Fruit fly (Drosophila melanogaster): ENCODE data around the gene CG12605.

Gene CG12605

dm6 chr3L:3983466-3983946 is 18.9 kb upstream of the CG12605 start, which contains the start of gene scrt (continued):
- TF ChIP-seq CG3838 (GFP tag; optimal IDR thresholded peaks at IDR 0.05) (no peak), twi (tag; optimal IDR thresholded peaks at IDR 0.05) (no peak), CG4360 (GFP tag; IDR thresholded peaks at IDR 0.05) (no peak), org-1 (GFP tag; optimal IDR thresholded peaks at IDR 0.05) (peak; percentile 18), Pdp1 (GFP tag; optimal IDR thresholded peaks at IDR 0.05) (no peak), tgo (GFP tag; IDR thresholded peaks at IDR 0.05) (0 out of 3 replicates have a peak, but pooled peaks have one; percentile 27), ac (GFP tag; optimal IDR thresholded peaks at IDR 0.05) (no peak), bowl (GFP tag; IDR thresholded peaks at IDR 0.05) (no peak), CG8478 (optimal IDR thresholded peaks at IDR 0.05) (no peak), pfk (GFP tag; optimal IDR thresholded peaks at IDR 0.05) (peak; percentile 96), Hr51 (GFP tag; optimal IDR thresholded peaks at IDR 0.05) (peak in 1 of 2 experiments; percentile 75), sug (tag; optimal IDR thresholded peaks at IDR 0.05) (no peak), D19B (GFP tag; optimal IDR thresholded peaks at IDR 0.05) (no peak), jumu (GFP tag; optimal IDR thresholded peaks at IDR 0.05) (no peak), vnd (GFP tag; IDR thresholded peaks at IDR 0.05; ENCODE audit: partially characterized antibody) (peak; percentile 67; the same call in 2 of the 3 replicates), seq (GFP tag; IDR thresholded peaks at IDR 0.05) (peak; percentile 73), Dfd (GFP tag; optimal IDR thresholded peaks at IDR 0.05) (no peak), gcm (GFP tag; optimal IDR thresholded peaks at IDR 0.05) (no peak), Hr3 (GFP tag; optimal IDR thresholded peaks at IDR 0.05) (peak; percentile 20), nau (GFP tag; optimal IDR thresholded peaks at IDR 0.05) (no peak), Six4 (GFP tag; optimal IDR thresholded peaks at IDR 0.05) (no peak), sim (GFP tag; IDR thresholded peaks at IDR 0.05) (no peak), NK7.1 (GFP tag; optimal IDR thresholded peaks at IDR 0.05) (no peak), CG7987 (GFP tag; optimal IDR thresholded peaks at IDR 0.05) (no peak), Mes4 (GFP tag; optimal IDR thresholded peaks at IDR 0.05) (no peak), stwl (tag; optimal IDR thresholded peaks at IDR 0.05) (no peak), wek (GFP tag; optimal IDR thresholded peaks at IDR 0.05) (no peak), sima (GFP tag; optimal IDR thresholded peaks at IDR 0.05) (no peak), CG8089 (GFP tag; optimal IDR thresholded peaks at IDR 0.05) (no peak), CG15601 (tag; optimal IDR thresholded peaks at IDR 0.05) (peak; percentile 51), bab2 (GFP tag; optimal IDR thresholded peaks at IDR 0.05) (peak; percentile 5), CG4328 (GFP tag; optimal IDR thresholded peaks at IDR 0.05) (no peak), Rfx (GFP tag; IDR thresholded peaks at IDR 0.05) (peak; percentile 32; the same call in 1 of the 2 replicates), CG4282 (GFP tag; optimal IDR thresholded peaks at IDR 0.05) (no peak), Hr39 (optimal IDR thresholded peaks at IDR 0.05) (no peak), H15 (GFP tag; IDR thresholded peaks at IDR 0.05) (0 out of 3 replicates have a peak, but pooled peaks have one; percentile 47), mam (GFP tag; optimal IDR thresholded peaks at IDR 0.05) (no peak), Spps (tag; optimal IDR thresholded peaks at IDR 0.05) (no peak), CG8388 (GFP tag; optimal IDR thresholded peaks at IDR 0.05) (peak; percentile 3), Dip2 (GFP tag; IDR thresholded peaks at IDR 0.05) (no peak), CG1024 (GFP tag; IDR thresholded peaks at IDR 0.05) (no peak), CG9797 (GFP tag; optimal IDR thresholded peaks at IDR 0.05) (no peak), PHDP (tag; optimal IDR thresholded peaks at IDR 0.05) (peak; percentile 73), sna (GFP tag; IDR thresholded peaks at IDR 0.05; ENCODE audit: partially characterized antibody) (peak; percentile 66), Optix (GFP tag; IDR thresholded peaks at IDR 0.05) (peak; percentile 49; the same call in 1 of the 3 replicates), pros (GFP tag; optimal IDR thresholded peaks at IDR 0.05) (peak; percentile 24), so (GFP tag; IDR thresholded peaks at IDR 0.05) (peak; percentile 25; the same call in 1 of the 3 replicates), fru (optimal IDR thresholded peaks at IDR 0.05) (no peak), al (GFP tag; IDR thresholded peaks at IDR 0.05) (no peak), CG11398 (GFP tag; optimal IDR thresholded peaks at IDR 0.05) (peak; percentile 22), CG9609 (GFP tag; optimal IDR thresholded peaks at IDR 0.05) (peak; percentile 21), NC2β (GFP tag; optimal IDR thresholded peaks at IDR 0.05) (peak; percentile 32)
